Worm (Caenorhabditis elegans): ENCODE measurements around the gene cnc-1.

Gene cnc-1

DNA sequence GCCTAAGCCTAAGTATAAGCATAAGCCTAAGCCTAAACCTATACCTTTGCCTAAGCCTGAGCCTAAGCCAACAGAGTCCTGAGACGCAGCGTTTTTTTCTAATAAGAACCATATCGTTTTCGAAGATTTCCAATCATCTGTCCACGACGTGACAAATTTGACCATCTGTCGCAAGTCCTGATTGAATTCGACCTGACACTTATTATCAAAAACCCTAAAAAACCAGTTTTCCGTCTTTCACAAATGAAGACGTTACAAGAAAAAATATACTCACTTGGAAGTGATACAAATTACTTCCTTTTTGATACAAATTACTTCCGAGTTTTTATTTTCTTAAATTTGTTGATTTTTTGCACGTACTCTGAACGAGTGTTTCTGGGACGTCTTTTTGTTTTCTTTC, 5.9 kb downstream of the cnc-1 start:
- no peak for TF ChIP-seq drap-1 (GFP tag; optimal IDR thresholded peaks at IDR 0.05)
- TF ChIP-seq ceh-83 (GFP tag; optimal IDR thresholded peaks at IDR 0.05), result no peak
- no peak for TF ChIP-seq ceh-39 (tag; optimal IDR thresholded peaks at IDR 0.05)
- TF ChIP-seq ztf-11 (tag; optimal IDR thresholded peaks at IDR 0.05), result no peak
- no peak for TF ChIP-seq flh-1 (GFP tag; optimal IDR thresholded peaks at IDR 0.05)
- no peak for TF ChIP-seq mab-5 (tag; optimal IDR thresholded peaks at IDR 0.05)
- no peak for TF ChIP-seq elt-3 (tag; optimal IDR thresholded peaks at IDR 0.05)
- no peak for TF ChIP-seq tbx-8 (GFP tag; optimal IDR thresholded peaks at IDR 0.05)
- TF ChIP-seq lin-32 (GFP tag; optimal IDR thresholded peaks at IDR 0.05), result no peak
- no peak for TF ChIP-seq mep-1 (tag; optimal IDR thresholded peaks at IDR 0.05)
- TF ChIP-seq sem-2 (GFP tag; optimal IDR thresholded peaks at IDR 0.05), result no peak
- no peak for TF ChIP-seq zip-8 (tag; optimal IDR thresholded peaks at IDR 0.05)
- TF ChIP-seq unc-39 (tag; optimal IDR thresholded peaks at IDR 0.05), result no peak
- no peak for TF ChIP-seq snpc-4 (tag; optimal IDR thresholded peaks at IDR 0.05)
- TF ChIP-seq blmp-1 (tag; optimal IDR thresholded peaks at IDR 0.05), result no peak
- TF ChIP-seq bed-3 (GFP tag; optimal IDR thresholded peaks at IDR 0.05), result no peak
- TF ChIP-seq nhr-76 (tag; optimal IDR thresholded peaks at IDR 0.05), result no peak
- TF ChIP-seq nhr-2 (tag; optimal IDR thresholded peaks at IDR 0.05), result no peak

- TF ChIP-seq M03D4.4 (tag; optimal IDR thresholded peaks at IDR 0.05), result no peak
- no peak for TF ChIP-seq snpc-4 (tag; optimal IDR thresholded peaks at IDR 0.05)
- TF ChIP-seq cnd-1 (tag; optimal IDR thresholded peaks at IDR 0.05), result no peak
- no peak for TF ChIP-seq zip-8 (tag; optimal IDR thresholded peaks at IDR 0.05)
- no peak for TF ChIP-seq ceh-83 (GFP tag; optimal IDR thresholded peaks at IDR 0.05)
- no peak for TF ChIP-seq lin-13 (tag; optimal IDR thresholded peaks at IDR 0.05)
- TF ChIP-seq pha-4 (tag; optimal IDR thresholded peaks at IDR 0.05), result no peak
- TF ChIP-seq nhr-28 (tag; optimal IDR thresholded peaks at IDR 0.05), result no peak
- no peak for TF ChIP-seq sem-2 (GFP tag; optimal IDR thresholded peaks at IDR 0.05)
- TF ChIP-seq mep-1 (tag; optimal IDR thresholded peaks at IDR 0.05), result no peak
- no peak for TF ChIP-seq unc-120 (tag; optimal IDR thresholded peaks at IDR 0.05; ENCODE audit: poor library complexity, severe bottlenecking)
- no peak for TF ChIP-seq ceh-39 (tag; optimal IDR thresholded peaks at IDR 0.05)
- no peak for TF ChIP-seq unc-39 (tag; optimal IDR thresholded peaks at IDR 0.05)
- no peak for TF ChIP-seq ceh-43 (GFP tag; optimal IDR thresholded peaks at IDR 0.05)
- TF ChIP-seq ham-2 (GFP tag; optimal IDR thresholded peaks at IDR 0.05), result no peak
- TF ChIP-seq nhr-237 (tag; optimal IDR thresholded peaks at IDR 0.05), result no peak
Observed at ce11 chrV:1435106-1435505, 9.0 kb downstream of the cnc-1 start.

- TF ChIP-seq pha-4 (tag; optimal IDR thresholded peaks at IDR 0.05), result no peak
Observed at ce11 chrV:1434398-1434797, 9.7 kb downstream of the cnc-1 start.

ce11 chrV:1433419-1433765, 10.7 kb downstream of the cnc-1 start:
- no peak for TF ChIP-seq nhr-12 (tag; optimal IDR thresholded peaks at IDR 0.05)
- no peak for TF ChIP-seq mls-2 (tag; optimal IDR thresholded peaks at IDR 0.05)
- no peak for TF ChIP-seq lsy-2 (tag; optimal IDR thresholded peaks at IDR 0.05)
- no peak for TF ChIP-seq snpc-4 (tag; optimal IDR thresholded peaks at IDR 0.05)
- TF ChIP-seq mep-1 (tag; optimal IDR thresholded peaks at IDR 0.05), result no peak
- no peak for TF ChIP-seq hlh-1 (tag; optimal IDR thresholded peaks at IDR 0.05)
- TF ChIP-seq sem-2 (GFP tag; optimal IDR thresholded peaks at IDR 0.05), result no peak
- no peak for TF ChIP-seq ces-1 (GFP tag; optimal IDR thresholded peaks at IDR 0.05)
- TF ChIP-seq lin-32 (GFP tag; optimal IDR thresholded peaks at IDR 0.05), result no peak
- no peak for TF ChIP-seq flh-1 (GFP tag; optimal IDR thresholded peaks at IDR 0.05)
- no peak for TF ChIP-seq M03D4.4 (tag; optimal IDR thresholded peaks at IDR 0.05)
- TF ChIP-seq nhr-28 (tag; optimal IDR thresholded peaks at IDR 0.05), result no peak

DNA sequence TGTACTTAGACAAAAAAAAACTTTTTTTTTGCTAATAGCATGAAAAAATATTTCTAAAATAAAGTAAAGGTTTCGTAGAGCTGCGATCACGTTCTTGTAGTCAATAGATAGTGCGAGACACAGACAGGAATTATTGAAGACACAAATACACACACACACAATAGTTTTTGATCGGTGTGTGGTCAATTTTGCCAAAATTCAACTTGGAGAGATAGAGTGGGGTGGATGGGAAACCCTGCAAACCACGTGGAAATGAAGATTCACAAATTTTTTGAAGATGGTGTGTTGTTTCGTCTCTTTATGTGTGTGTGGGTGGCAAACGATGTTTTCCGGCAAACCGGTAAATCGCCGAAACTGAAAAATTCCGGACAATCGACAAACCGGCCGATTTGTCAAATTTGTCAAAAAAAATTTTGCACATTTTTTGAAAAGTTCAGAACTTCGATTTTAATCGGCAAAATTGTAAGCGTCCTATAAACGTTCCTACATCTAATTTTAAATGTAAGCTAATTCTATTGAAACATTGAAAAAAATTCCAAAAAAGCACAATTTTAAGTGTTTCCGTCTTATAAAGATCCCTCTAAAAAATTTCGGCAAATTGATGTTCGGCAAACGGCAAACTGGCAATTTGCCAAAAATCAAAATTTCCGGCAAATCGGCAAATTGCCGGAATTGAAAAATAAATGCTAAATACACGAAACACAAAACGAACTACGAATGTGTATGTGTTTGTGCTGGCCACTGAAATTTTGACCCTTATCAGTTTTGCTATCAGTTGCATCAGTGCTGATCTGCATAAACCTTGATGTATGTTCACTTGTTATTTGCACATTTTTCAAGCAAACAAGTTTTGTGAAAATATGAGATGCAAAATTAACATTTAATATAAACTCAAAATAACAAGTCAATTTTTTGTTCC, 11.3 kb downstream of the cnc-1 start:
- TF ChIP-seq pha-4 (tag; optimal IDR thresholded peaks at IDR 0.05) (no peak), flh-1 (GFP tag; optimal IDR thresholded peaks at IDR 0.05) (no peak), nhr-28 (tag; optimal IDR thresholded peaks at IDR 0.05) (no peak), lin-13 (tag; optimal IDR thresholded peaks at IDR 0.05) (no peak), bed-3 (GFP tag; optimal IDR thresholded peaks at IDR 0.05) (no peak), blmp-1 (tag; optimal IDR thresholded peaks at IDR 0.05) (no peak)
